Worm (Caenorhabditis elegans) whole organism, late embryonic: Measurements from ENCODE around the gene C25F9.12.

Experiments used
- C08G9.2 ChIP-seq: sonication (generic microtip); optimal IDR thresholded peaks from 2 replicates; lab custom pipeline; 2016; ENCODE audit warnings: mild to moderate bottlenecking, missing genetic modification characterization, moderate library complexity, missing compliant biosample characterization
- F13H6.1 ChIP-seq: sonication (generic microtip); optimal IDR thresholded peaks from 2 replicates; lab custom pipeline; 2016; ENCODE audit warnings: missing genetic modification characterization, missing compliant biosample characterization
- K02D7.2 ChIP-seq: sonication (generic microtip); optimal IDR thresholded peaks from 2 replicates; lab custom pipeline; 2017; ENCODE audit warnings: mild to moderate bottlenecking, missing genetic modification characterization, missing compliant biosample characterization
- T23F11.4 ChIP-seq: fragments of 200-800 bp; sonication (Bioruptor generic); optimal IDR thresholded peaks from 2 replicates; lab custom pipeline; 2018; ENCODE audit warnings: mild to moderate bottlenecking, missing genetic modification characterization, missing compliant biosample characterization
- ama-1 ChIP-seq: fragments of 150-350 bp; optimal IDR thresholded peaks from 2 replicates; lab custom pipeline; 2014
- ceh-14 ChIP-seq: sonication (generic microtip); optimal IDR thresholded peaks from 2 replicates; lab custom pipeline; 2016; ENCODE audit warnings: missing genotype, missing genetic modification characterization, missing compliant biosample characterization
- ceh-18 ChIP-seq: sonication (generic microtip); optimal IDR thresholded peaks from 2 replicates; lab custom pipeline; 2016; ENCODE audit warnings: missing genetic modification characterization, missing compliant biosample characterization
- ceh-19 ChIP-seq: fragments of 200-800 bp; sonication (Bioruptor generic); optimal IDR thresholded peaks from 2 replicates; lab custom pipeline; 2018; ENCODE audit warnings: mild to moderate bottlenecking, missing genetic modification characterization, missing compliant biosample characterization
- ceh-22 ChIP-seq: sonication (generic microtip); optimal IDR thresholded peaks from 2 replicates; lab custom pipeline; 2017; ENCODE audit warnings: missing biosample characterization, missing genetic modification characterization
- ceh-24 ChIP-seq: sonication (generic microtip); optimal IDR thresholded peaks from 2 replicates; lab custom pipeline; 2016; ENCODE audit warnings: mild to moderate bottlenecking, missing genetic modification characterization, missing compliant biosample characterization
- ceh-31 ChIP-seq: sonication (generic microtip); optimal IDR thresholded peaks from 2 replicates; lab custom pipeline; 2016; ENCODE audit warnings: missing genetic modification characterization, missing compliant biosample characterization
- ceh-34 ChIP-seq: sonication (generic microtip); optimal IDR thresholded peaks from 2 replicates; lab custom pipeline; 2016; ENCODE audit warnings: mild to moderate bottlenecking, missing genetic modification characterization, missing compliant biosample characterization
- ceh-48 ChIP-seq: sonication (generic microtip); optimal IDR thresholded peaks from 2 replicates; lab custom pipeline; 2016; ENCODE audit warnings: missing genetic modification characterization, inconsistent platforms, missing compliant biosample characterization
- ceh-6 ChIP-seq: fragments of 200-800 bp; sonication (Bioruptor generic); optimal IDR thresholded peaks from 2 replicates; lab custom pipeline; 2018; ENCODE audit warnings: mild to moderate bottlenecking, missing genetic modification characterization, missing compliant biosample characterization
- ceh-9 ChIP-seq: sonication (generic microtip); optimal IDR thresholded peaks from 2 replicates; lab custom pipeline; 2016; ENCODE audit warnings: mild to moderate bottlenecking, missing genetic modification characterization, inconsistent platforms, missing compliant biosample characterization
- che-1 ChIP-seq: sonication (generic microtip); optimal IDR thresholded peaks from 2 replicates; lab custom pipeline; 2016; ENCODE audit warnings: mild to moderate bottlenecking, missing genetic modification characterization, missing compliant biosample characterization
- dmd-4 ChIP-seq: sonication (generic microtip); optimal IDR thresholded peaks from 2 replicates; lab custom pipeline; 2016; ENCODE audit warnings: borderline replicate concordance, missing genetic modification characterization, missing compliant biosample characterization
- dve-1 ChIP-seq: sonication (generic microtip); optimal IDR thresholded peaks from 2 replicates; lab custom pipeline; 2017; ENCODE audit warnings: antibody characterized with exemption, mild to moderate bottlenecking, missing genetic modification characterization, missing compliant biosample characterization
- elt-2 ChIP-seq: sonication (generic microtip); optimal IDR thresholded peaks from 2 replicates; lab custom pipeline; 2016; ENCODE audit warnings: missing genetic modification reagents, missing genetic modification characterization, missing compliant biosample characterization
- elt-4 ChIP-seq: sonication (generic microtip); optimal IDR thresholded peaks from 2 replicates; lab custom pipeline; 2016; ENCODE audit warnings: missing genetic modification characterization, missing compliant biosample characterization
- fax-1 ChIP-seq: sonication (generic microtip); optimal IDR thresholded peaks from 2 replicates; lab custom pipeline; 2016; ENCODE audit warnings: missing genotype, missing genetic modification characterization, missing compliant biosample characterization
- hlh-13 ChIP-seq: fragments of 200-800 bp; sonication (Bioruptor generic); optimal IDR thresholded peaks from 2 replicates; lab custom pipeline; 2018; ENCODE audit warnings: mild to moderate bottlenecking, missing genetic modification characterization, missing compliant biosample characterization
- hlh-30 ChIP-seq: sonication (generic microtip); optimal IDR thresholded peaks from 2 replicates; lab custom pipeline; 2017; ENCODE audit warnings: antibody characterized with exemption, missing genetic modification characterization, missing compliant biosample characterization; ENCODE audit not compliant: insufficient read depth
- hlh-6 ChIP-seq: sonication (generic microtip); optimal IDR thresholded peaks from 2 replicates; lab custom pipeline; 2016; ENCODE audit warnings: missing genotype, missing genetic modification characterization, missing compliant biosample characterization
- hlh-8 ChIP-seq: sonication (generic microtip); optimal IDR thresholded peaks from 2 replicates; lab custom pipeline; 2016; ENCODE audit warnings: missing genotype, missing genetic modification characterization, missing compliant biosample characterization
- lin-11 ChIP-seq: fragments of 200-800 bp; sonication (Bioruptor generic); optimal IDR thresholded peaks from 2 replicates; lab custom pipeline; 2018; ENCODE audit warnings: mild to moderate bottlenecking, missing genetic modification characterization, missing compliant biosample characterization
- mec-3 ChIP-seq: sonication (generic microtip); optimal IDR thresholded peaks from 2 replicates; lab custom pipeline; 2016; ENCODE audit warnings: borderline replicate concordance, missing genetic modification characterization, missing compliant biosample characterization
- nhr-11 ChIP-seq: fragments of 150-350 bp; optimal IDR thresholded peaks from 2 replicates; lab custom pipeline; 2014; ENCODE audit warnings: missing biosample characterization, missing genetic modification characterization
- npax-4 ChIP-seq: sonication (generic microtip); optimal IDR thresholded peaks from 2 replicates; lab custom pipeline; 2016; ENCODE audit warnings: missing genetic modification characterization, missing compliant biosample characterization
- pat-9 ChIP-seq: fragments of 200-800 bp; sonication (Bioruptor generic); optimal IDR thresholded peaks from 2 replicates; lab custom pipeline; 2018; ENCODE audit warnings: mild to moderate bottlenecking, missing genetic modification characterization, moderate library complexity, missing compliant biosample characterization
- pax-1 ChIP-seq: fragments of 150-350 bp; optimal IDR thresholded peaks from 2 replicates; lab custom pipeline; 2014; ENCODE audit warnings: missing biosample characterization, missing genetic modification characterization
- rnt-1 ChIP-seq: sonication (generic microtip); optimal IDR thresholded peaks from 2 replicates; lab custom pipeline; 2016; ENCODE audit warnings: missing genetic modification characterization, missing compliant biosample characterization
- sdc-2 ChIP-seq: sonication (generic microtip); optimal IDR thresholded peaks from 2 replicates; lab custom pipeline; 2016; ENCODE audit warnings: missing genotype, missing genetic modification characterization, missing compliant biosample characterization
- sox-2 ChIP-seq: fragments of 200-800 bp; sonication (Bioruptor generic); IDR thresholded peaks from 2 replicates; pipeline ENCODE4 v1.3.6; 2022; ENCODE audit warnings: missing genetic modification reagents, missing genetic modification characterization, missing compliant biosample characterization
- sox-4 ChIP-seq: sonication (generic microtip); optimal IDR thresholded peaks from 2 replicates; lab custom pipeline; 2017; ENCODE audit warnings: mild to moderate bottlenecking, missing genetic modification characterization, inconsistent platforms, missing compliant biosample characterization
- tbx-2 ChIP-seq: sonication (generic microtip); optimal IDR thresholded peaks from 2 replicates; lab custom pipeline; 2016; ENCODE audit warnings: missing genetic modification characterization, missing compliant biosample characterization
- tbx-7 ChIP-seq: sonication (generic microtip); optimal IDR thresholded peaks from 2 replicates; lab custom pipeline; 2016; ENCODE audit warnings: missing genotype, missing genetic modification characterization, missing compliant biosample characterization
- unc-42 ChIP-seq: sonication (generic microtip); optimal IDR thresholded peaks from 2 replicates; lab custom pipeline; 2016; ENCODE audit warnings: missing genotype, missing genetic modification characterization, missing compliant biosample characterization
- unc-86 ChIP-seq: sonication (generic microtip); optimal IDR thresholded peaks from 2 replicates; lab custom pipeline; 2016; ENCODE audit warnings: missing genetic modification characterization, missing compliant biosample characterization
- zip-5 ChIP-seq: sonication (generic microtip); optimal IDR thresholded peaks from 2 replicates; lab custom pipeline; 2016; ENCODE audit warnings: missing genetic modification characterization, missing compliant biosample characterization
- ztf-16 ChIP-seq: sonication (generic microtip); optimal IDR thresholded peaks from 2 replicates; lab custom pipeline; 2017; ENCODE audit warnings: missing genetic modification characterization, missing compliant biosample characterization

Gene C25F9.12

ce11 chrV:19402855-19403254, at the start of gene C25F9.12:
TSS of gene C25F9.12 (minus strand) at chrV:19402955.
- TF ChIP-seq F13H6.1 (tag; lab: Kevin White, UChicago) (no peak), rnt-1 (tag; lab: Kevin White, UChicago) (no peak), T23F11.4 (GFP tag; lab: Kevin White, UChicago) (no peak), hlh-6 (no peak), dmd-4 (tag; lab: Kevin White, UChicago) (no peak), sox-2 (GFP tag; lab: Robert Waterston, UW) (no peak), mec-3 (no peak), ama-1 (lab: Kevin White, UChicago) (no peak), che-1 (tag; lab: Kevin White, UChicago) (no peak), hlh-8 (tag; lab: Kevin White, UChicago) (no peak), npax-4 (tag; lab: Kevin White, UChicago) (no peak), fax-1 (tag; lab: Kevin White, UChicago) (no peak), K02D7.2 (no peak), ceh-22 (tag; lab: Kevin White, UChicago) (no peak), unc-86 (tag; lab: Kevin White, UChicago) (no peak), nhr-11 (tag; lab: Kevin White, UChicago) (no peak), C08G9.2 (tag; lab: Kevin White, UChicago) (no peak), lin-11 (tag; lab: Kevin White, UChicago) (no peak), ceh-24 (tag; lab: Kevin White, UChicago) (no peak), ztf-16 (tag; lab: Kevin White, UChicago) (no peak)
- TF ChIP-seq, all 69 proteins: peak for 0

DNA sequence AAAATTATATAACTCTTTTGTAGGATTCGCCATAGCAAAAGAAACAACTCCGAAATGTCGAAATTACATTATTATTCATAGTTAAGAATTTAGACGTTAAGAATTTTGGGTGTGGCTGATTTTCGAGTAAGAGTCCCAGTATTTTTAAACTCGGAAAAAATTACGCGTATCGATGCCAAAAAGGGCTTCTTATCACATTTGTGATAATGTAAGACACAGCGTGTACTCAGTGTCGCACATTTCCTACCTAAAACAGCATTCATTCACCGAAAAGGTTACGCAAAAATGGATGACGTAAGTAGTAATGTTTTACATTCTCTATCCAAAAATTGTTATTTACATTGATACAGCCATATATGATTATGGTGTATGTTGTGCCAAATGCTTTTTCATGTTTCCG, 46.8 kb upstream of the C25F9.12 start, which contains the start of gene M04C3.5:
M04C3.5 (plus strand) TSS at position 190 of the 400 bp plus-strand sequence.
- TF ChIP-seq mec-3 (no peak), che-1 (tag; lab: Kevin White, UChicago) (no peak), ceh-31 (tag; lab: Kevin White, UChicago) (no peak), elt-2 (tag; lab: Kevin White, UChicago) (peak; percentile 8)
- TF ChIP-seq, all 69 proteins: peak for 1

ce11 chrV:19448805-19449204, 46.0 kb upstream of the C25F9.12 start, which contains the start of gene M04C3.2:
TSS of gene M04C3.2 (minus strand) at chrV:19448905.
- TF ChIP-seq pat-9 = no peak
- no peak for TF ChIP-seq ceh-6
- TF ChIP-seq ceh-48 (tag; lab: Kevin White, UChicago) = no peak
- TF ChIP-seq dve-1 (tag; lab: Kevin White, UChicago) = no peak
- no peak for TF ChIP-seq fax-1 (tag; lab: Kevin White, UChicago)
- no peak for TF ChIP-seq mec-3
- no peak for TF ChIP-seq ceh-19 (GFP tag; lab: Kevin White, UChicago)
- no peak for TF ChIP-seq pax-1 (tag; lab: Kevin White, UChicago)
- no peak for TF ChIP-seq che-1 (tag; lab: Kevin White, UChicago)
- no peak for TF ChIP-seq ceh-14 (tag; lab: Kevin White, UChicago)
- TF ChIP-seq tbx-7 = no peak
- TF ChIP-seq ceh-31 (tag; lab: Kevin White, UChicago) = no peak
- TF ChIP-seq K02D7.2 = no peak
- no peak for TF ChIP-seq hlh-30 (tag; lab: Kevin White, UChicago)
- no peak for TF ChIP-seq zip-5
- TF ChIP-seq, all 69 proteins: peak for 0

DNA sequence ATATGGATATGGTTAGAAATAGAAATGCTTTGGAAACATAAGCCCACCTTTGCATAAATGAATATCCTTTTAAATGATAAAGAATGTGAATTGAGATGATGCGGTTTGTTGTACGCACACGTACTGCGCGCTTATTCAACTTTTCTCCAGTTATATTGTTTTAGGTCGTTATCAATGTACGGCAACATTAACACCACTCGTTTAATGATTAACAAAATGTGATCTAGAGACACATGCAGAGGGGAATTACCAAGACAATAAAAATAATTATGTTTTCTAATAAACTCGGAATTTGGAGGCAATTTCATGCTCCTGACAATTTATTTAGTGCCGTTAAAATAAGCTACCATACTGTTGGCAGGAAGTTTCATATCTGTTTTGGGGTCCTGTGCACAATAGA, 42.7 kb upstream of the C25F9.12 start, which contains the start of gene M04C3.1:
M04C3.1 (minus strand) TSS at position 164 of the 400 bp plus-strand sequence.
- no peak for TF ChIP-seq ceh-19 (GFP tag; lab: Kevin White, UChicago)
- TF ChIP-seq lin-11 (tag; lab: Kevin White, UChicago) = no peak
- TF ChIP-seq hlh-13 = no peak
- no peak for TF ChIP-seq unc-42 (tag; lab: Kevin White, UChicago)
- no peak for TF ChIP-seq tbx-2 (tag; lab: Kevin White, UChicago)
- no peak for TF ChIP-seq sox-4
- no peak for TF ChIP-seq tbx-7
- TF ChIP-seq ceh-18 (tag; lab: Kevin White, UChicago) = no peak
- no peak for TF ChIP-seq unc-86 (tag; lab: Kevin White, UChicago)
- no peak for TF ChIP-seq elt-4 (tag; lab: Kevin White, UChicago)
- no peak for TF ChIP-seq ceh-9
- TF ChIP-seq ceh-34 = no peak
- no peak for TF ChIP-seq pat-9
- no peak for TF ChIP-seq sdc-2
